Worm (Caenorhabditis elegans): Measurements from ENCODE around the gene dnj-18.

The dnj-18 gene

ce11 chrIII:4693281-4693680 is 4.6 kb upstream of the dnj-18 start, which contains the start of gene nifk-1:
TSS of gene nifk-1 (minus strand) at chrIII:4693307.
- TF ChIP-seq ztf-23 (GFP tag; IDR thresholded peaks at IDR 0.05) (peak; percentile 50; the same call in 1 of the 2 replicates), cog-1 (tag; optimal IDR thresholded peaks at IDR 0.05) (no peak)

ce11 chrIII:4693695-4694094 is 4.2 kb upstream of the dnj-18 start, which contains the start of gene T04A8.8:
TSS of gene T04A8.8 (plus strand) at chrIII:4693995.
- TF ChIP-seq tab-1 (GFP tag; IDR thresholded peaks at IDR 0.05) (no peak), ztf-29 (GFP tag; IDR thresholded peaks at IDR 0.05) (no peak), ref-1 (GFP tag; conservative IDR thresholded peaks at IDR 0.05) (no peak), klf-2 (GFP tag; conservative IDR thresholded peaks at IDR 0.05) (no peak), flt-1 (GFP tag; IDR thresholded peaks at IDR 0.05) (no peak), T22C8.4 (GFP tag; IDR thresholded peaks at IDR 0.05) (no peak), ztf-23 (GFP tag; IDR thresholded peaks at IDR 0.05) (no peak), cog-1 (tag; optimal IDR thresholded peaks at IDR 0.05) (no peak), med-1 (GFP tag; optimal IDR thresholded peaks at IDR 0.05; ENCODE audit: insufficient read depth) (no peak)

ce11 chrIII:4695057-4695456 is 2.9 kb upstream of the dnj-18 start, which contains the start of gene T04A8.7:
TSS of gene T04A8.7 (plus strand) at chrIII:4695357.
- TF ChIP-seq ztf-23 (GFP tag; IDR thresholded peaks at IDR 0.05), result no peak
- no peak for TF ChIP-seq flt-1 (GFP tag; IDR thresholded peaks at IDR 0.05)
- no peak for TF ChIP-seq T22C8.4 (GFP tag; IDR thresholded peaks at IDR 0.05)
- TF ChIP-seq ztf-29 (GFP tag; IDR thresholded peaks at IDR 0.05), result no peak
- no peak for TF ChIP-seq ref-1 (GFP tag; conservative IDR thresholded peaks at IDR 0.05)
- TF ChIP-seq tab-1 (GFP tag; IDR thresholded peaks at IDR 0.05), result no peak
- TF ChIP-seq cog-1 (tag; optimal IDR thresholded peaks at IDR 0.05), result no peak
- no peak for TF ChIP-seq klf-2 (GFP tag; conservative IDR thresholded peaks at IDR 0.05)
- no peak for TF ChIP-seq med-1 (GFP tag; optimal IDR thresholded peaks at IDR 0.05; ENCODE audit: insufficient read depth)

- TF ChIP-seq flt-1 (GFP tag; IDR thresholded peaks at IDR 0.05), result no peak
- TF ChIP-seq tab-1 (GFP tag; IDR thresholded peaks at IDR 0.05), result no peak
Observed at ce11 chrIII:4696903-4697302, 1.0 kb upstream of the dnj-18 start.

- TF ChIP-seq klf-2 (GFP tag; conservative IDR thresholded peaks at IDR 0.05) (no peak), T22C8.4 (GFP tag; IDR thresholded peaks at IDR 0.05) (no peak)
Observed at ce11 chrIII:4699922-4700321, 2.0 kb downstream of the dnj-18 start, which contains the start of gene sel-13. TSS of gene sel-13 (minus strand) at chrIII:4700224.

DNA sequence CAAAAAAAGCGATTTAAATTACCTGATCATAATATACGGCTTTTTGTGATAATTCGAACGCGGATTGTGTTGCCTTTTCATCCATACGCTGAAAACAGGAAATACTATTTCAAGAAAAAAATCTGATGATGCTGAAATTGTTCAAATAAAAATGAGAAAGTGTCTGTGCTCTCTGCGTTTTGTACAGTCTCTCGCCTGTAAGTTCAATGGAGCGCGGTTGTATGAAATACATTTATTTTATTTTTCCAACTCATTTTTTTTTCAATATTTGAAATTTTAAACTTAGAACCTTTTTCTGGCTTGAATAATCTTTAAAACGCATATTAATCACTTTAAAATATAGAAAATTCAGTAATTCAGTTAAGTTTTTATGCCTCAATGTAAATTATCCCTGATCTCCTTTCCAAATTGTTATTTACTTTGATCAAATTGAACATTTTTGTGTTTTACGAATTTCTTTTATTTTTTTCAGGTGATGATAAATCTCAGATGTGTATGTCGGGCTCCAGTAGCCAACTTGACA is 6.1 kb downstream of the dnj-18 start, which contains the start of the genes clp-2 and mrpl-16:
Gene clp-2 (minus strand): TSS at position 94 of the 523 bp plus-strand sequence.
Gene mrpl-16 (plus strand): TSS at position 473 of the 523 bp plus-strand sequence.
- TF ChIP-seq klf-2 (GFP tag; conservative IDR thresholded peaks at IDR 0.05) (no peak), ztf-23 (GFP tag; IDR thresholded peaks at IDR 0.05) (no peak), T22C8.4 (GFP tag; IDR thresholded peaks at IDR 0.05) (no peak), med-1 (GFP tag; optimal IDR thresholded peaks at IDR 0.05; ENCODE audit: insufficient read depth) (no peak), ztf-29 (GFP tag; IDR thresholded peaks at IDR 0.05) (no peak), flt-1 (GFP tag; IDR thresholded peaks at IDR 0.05) (no peak), cog-1 (tag; optimal IDR thresholded peaks at IDR 0.05) (no peak), ref-1 (GFP tag; conservative IDR thresholded peaks at IDR 0.05) (no peak), tab-1 (GFP tag; IDR thresholded peaks at IDR 0.05) (no peak)

DNA sequence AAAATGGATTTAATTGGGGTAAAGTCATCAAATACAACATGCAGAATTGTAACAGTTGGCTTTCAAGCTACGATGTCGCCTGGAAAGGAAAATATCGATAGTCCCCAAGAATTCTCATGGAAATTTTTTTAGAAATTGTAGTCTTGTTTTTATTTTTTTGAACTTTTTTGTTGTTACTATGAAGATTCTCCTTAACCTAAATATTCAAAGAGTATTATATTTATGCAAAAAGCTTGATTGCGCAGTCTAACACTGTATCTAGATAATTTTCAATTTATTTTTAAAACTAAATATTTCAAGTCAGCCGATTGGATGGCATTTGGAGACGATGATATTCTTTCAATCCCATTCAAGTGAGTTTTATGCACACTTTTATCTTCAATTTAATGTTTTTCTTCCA is 7.3 kb downstream of the dnj-18 start, which contains the start of gene pgap-2:
Gene pgap-2 (plus strand): TSS at position 301 of the 400 bp plus-strand sequence.
- no peak for TF ChIP-seq tab-1 (GFP tag; IDR thresholded peaks at IDR 0.05)
- TF ChIP-seq klf-2 (GFP tag; conservative IDR thresholded peaks at IDR 0.05), result no peak
- TF ChIP-seq flt-1 (GFP tag; IDR thresholded peaks at IDR 0.05), result no peak
- TF ChIP-seq ref-1 (GFP tag; conservative IDR thresholded peaks at IDR 0.05), result no peak
- no peak for TF ChIP-seq ztf-29 (GFP tag; IDR thresholded peaks at IDR 0.05)
- no peak for TF ChIP-seq cog-1 (tag; optimal IDR thresholded peaks at IDR 0.05)
- TF ChIP-seq med-1 (GFP tag; optimal IDR thresholded peaks at IDR 0.05; ENCODE audit: insufficient read depth), result no peak
- no peak for TF ChIP-seq ztf-23 (GFP tag; IDR thresholded peaks at IDR 0.05)
- no peak for TF ChIP-seq T22C8.4 (GFP tag; IDR thresholded peaks at IDR 0.05)

- TF ChIP-seq klf-2 (GFP tag; conservative IDR thresholded peaks at IDR 0.05) (no peak), T22C8.4 (GFP tag; IDR thresholded peaks at IDR 0.05) (no peak), cog-1 (tag; optimal IDR thresholded peaks at IDR 0.05) (no peak), ztf-23 (GFP tag; IDR thresholded peaks at IDR 0.05) (no peak), tab-1 (GFP tag; IDR thresholded peaks at IDR 0.05) (no peak), ref-1 (GFP tag; conservative IDR thresholded peaks at IDR 0.05) (no peak)
Observed at ce11 chrIII:4706678-4707077, 8.8 kb downstream of the dnj-18 start, which contains the start of gene T04A8.13. TSS of gene T04A8.13 (plus strand) at chrIII:4706978.

- no peak for TF ChIP-seq ztf-29 (GFP tag; IDR thresholded peaks at IDR 0.05)
- no peak for TF ChIP-seq klf-2 (GFP tag; conservative IDR thresholded peaks at IDR 0.05)
Observed at ce11 chrIII:4708909-4709308, 11.0 kb downstream of the dnj-18 start, which contains the start of gene T04A8.18. TSS of gene T04A8.18 (plus strand) at chrIII:4709209.

ce11 chrIII:4715088-4715487 is 17.2 kb downstream of the dnj-18 start, which contains the start of gene him-18:
TSS of gene him-18 (minus strand) at chrIII:4715188.
- no peak for TF ChIP-seq klf-2 (GFP tag; conservative IDR thresholded peaks at IDR 0.05)

- TF ChIP-seq med-1 (GFP tag; optimal IDR thresholded peaks at IDR 0.05; ENCODE audit: insufficient read depth) (no peak), flt-1 (GFP tag; IDR thresholded peaks at IDR 0.05) (0 out of 2 replicates have a peak, but pooled peaks have one; percentile 45)
Observed at ce11 chrIII:4720620-4721227, 22.8 kb downstream of the dnj-18 start, which contains the start of gene emb-5. TSS of gene emb-5 (minus strand) at chrIII:4720670.

Data from whole organism, midembryonic.